Fruit fly (Drosophila melanogaster): ENCODE data around the gene Abp1.

Gene Abp1

dm6 chr3L:13451562-13451961 lies 34.5 kb downstream of the Abp1 start:
- 0 out of 3 replicates have a peak, but pooled peaks have one; percentile 13 for TF ChIP-seq CG6163 (GFP tag; IDR thresholded peaks at IDR 0.05)
- TF ChIP-seq CG16779 (tag; optimal IDR thresholded peaks at IDR 0.05) = no peak
- TF ChIP-seq net (GFP tag; optimal IDR thresholded peaks at IDR 0.05) = peak; percentile 38
- no peak for TF ChIP-seq Ets96B (tag; optimal IDR thresholded peaks at IDR 0.05)
- peak; percentile 24 for TF ChIP-seq CG34406 (GFP tag; optimal IDR thresholded peaks at IDR 0.05)
- peak; percentile 38 for TF ChIP-seq pdm3 (GFP tag; optimal IDR thresholded peaks at IDR 0.05)
- TF ChIP-seq Sox15 (GFP tag; optimal IDR thresholded peaks at IDR 0.05) = no peak
- no peak for TF ChIP-seq Ets21C (GFP tag; optimal IDR thresholded peaks at IDR 0.05)
- TF ChIP-seq dac (GFP tag; optimal IDR thresholded peaks at IDR 0.05) = peak; percentile 23
- TF ChIP-seq CG4318 (GFP tag; optimal IDR thresholded peaks at IDR 0.05) = peak; percentile 15
- no peak for TF ChIP-seq CG11902 (GFP tag; optimal IDR thresholded peaks at IDR 0.05)
- TF ChIP-seq CG10631 (GFP tag; optimal IDR thresholded peaks at IDR 0.05) = no peak
- peak; percentile 18 for TF ChIP-seq fkh (GFP tag; optimal IDR thresholded peaks at IDR 0.05)
- TF ChIP-seq CG6792 (GFP tag; optimal IDR thresholded peaks at IDR 0.05) = no peak
- peak; percentile 28 for TF ChIP-seq achi (GFP tag; optimal IDR thresholded peaks at IDR 0.05)
- TF ChIP-seq CG11762 (GFP tag; optimal IDR thresholded peaks at IDR 0.05; ENCODE audit: insufficient read depth) = peak; percentile 7
- no peak for TF ChIP-seq CG8319 (GFP tag; optimal IDR thresholded peaks at IDR 0.05)
- TF ChIP-seq fd85E (GFP tag; optimal IDR thresholded peaks at IDR 0.05) = no peak
- peak; percentile 59; the same call in 2 of the 3 replicates for TF ChIP-seq CG8119 (GFP tag; IDR thresholded peaks at IDR 0.05)
- peak; percentile 21 for TF ChIP-seq Smox (GFP tag; optimal IDR thresholded peaks at IDR 0.05)
- TF ChIP-seq CG7368 (GFP tag; optimal IDR thresholded peaks at IDR 0.05) = no peak
- TF ChIP-seq CG15336 (GFP tag; IDR thresholded peaks at IDR 0.05) = peak; percentile 77
- peak; percentile 64 for TF ChIP-seq Eip78C (GFP tag)
- peak; percentile 72 for TF ChIP-seq Hr4 (GFP tag; optimal IDR thresholded peaks at IDR 0.05)
- peak; percentile 5 for TF ChIP-seq CG8632 (GFP tag; optimal IDR thresholded peaks at IDR 0.05)
- peak; percentile 2 for TF ChIP-seq topi (GFP tag; optimal IDR thresholded peaks at IDR 0.05)
- peak; percentile 23 for TF ChIP-seq Sox102F (GFP tag; optimal IDR thresholded peaks at IDR 0.05)
- TF ChIP-seq Gug (GFP tag; IDR thresholded peaks at IDR 0.05) = 0 out of 2 replicates have a peak, but pooled peaks have one; percentile 19
- TF ChIP-seq CG6808 (GFP tag; optimal IDR thresholded peaks at IDR 0.05) = peak; percentile 9
- peak; percentile 16 for TF ChIP-seq lz (GFP tag; optimal IDR thresholded peaks at IDR 0.05)
- TF ChIP-seq salr (GFP tag; optimal IDR thresholded peaks at IDR 0.05) = peak in 1 of 2 experiments; percentile 37
- no peak for TF ChIP-seq fd59A (GFP tag; optimal IDR thresholded peaks at IDR 0.05)
- TF ChIP-seq Lpt (GFP tag; optimal IDR thresholded peaks at IDR 0.05) = peak; percentile 19
- TF ChIP-seq spab (GFP tag; optimal IDR thresholded peaks at IDR 0.05) = no peak
- no peak for TF ChIP-seq Eip75B (GFP tag; optimal IDR thresholded peaks at IDR 0.05)
- TF ChIP-seq CG6854 (GFP tag; optimal IDR thresholded peaks at IDR 0.05) = no peak
- peak; percentile 21 for TF ChIP-seq cyc (GFP tag; optimal IDR thresholded peaks at IDR 0.05)
- peak; percentile 21 for TF ChIP-seq acj6 (GFP tag; optimal IDR thresholded peaks at IDR 0.05)
- TF ChIP-seq Hr38 (GFP tag; optimal IDR thresholded peaks at IDR 0.05) = no peak
- TF ChIP-seq CG10669 (GFP tag; optimal IDR thresholded peaks at IDR 0.05) = no peak
- TF ChIP-seq Hr39 (GFP tag; optimal IDR thresholded peaks at IDR 0.05) = peak; percentile 44
- peak; percentile 46 for TF ChIP-seq CG31627 (GFP tag; optimal IDR thresholded peaks at IDR 0.05)
- peak; percentile 70 for TF ChIP-seq CG32006 (GFP tag; optimal IDR thresholded peaks at IDR 0.05)
- TF ChIP-seq Eip93F (GFP tag; optimal IDR thresholded peaks at IDR 0.05) = no peak
- peak; percentile 1 for TF ChIP-seq Sox14 (GFP tag; optimal IDR thresholded peaks at IDR 0.05)
- peak; percentile 36 for TF ChIP-seq vri (GFP tag; optimal IDR thresholded peaks at IDR 0.05)
- peak; percentile 25 for TF ChIP-seq CG3919 (GFP tag; optimal IDR thresholded peaks at IDR 0.05)
- peak; percentile 24; the same call in 2 of the 3 replicates for TF ChIP-seq eg (GFP tag; IDR thresholded peaks at IDR 0.05)
- TF ChIP-seq svp (GFP tag) = peak; percentile 82
- TF ChIP-seq CG11294 (GFP tag; IDR thresholded peaks at IDR 0.05) = peak; percentile 48; the same call in 1 of the 2 replicates
- no peak for TF ChIP-seq Met (GFP tag; optimal IDR thresholded peaks at IDR 0.05)
- TF ChIP-seq CG6276 (GFP tag; optimal IDR thresholded peaks at IDR 0.05) = peak; percentile 60
- TF ChIP-seq OdsH (GFP tag; optimal IDR thresholded peaks at IDR 0.05) = peak; percentile 46
